Worm (Caenorhabditis elegans): Measurements from ENCODE around the gene swt-3.

swt-3 gene

ce11 chrIV:10777076-10777475, 3.4 kb downstream of the swt-3 start (continued):
- TF ChIP-seq sox-4 (tag; optimal IDR thresholded peaks at IDR 0.05) = no peak
- TF ChIP-seq irx-1 (tag; optimal IDR thresholded peaks at IDR 0.05) = no peak
- TF ChIP-seq lin-15B (tag; optimal IDR thresholded peaks at IDR 0.05) = no peak
- TF ChIP-seq nhr-28 (tag; optimal IDR thresholded peaks at IDR 0.05) = no peak
- no peak for TF ChIP-seq dpl-1 (GFP tag; optimal IDR thresholded peaks at IDR 0.05)
- no peak for TF ChIP-seq unc-62 (GFP tag; optimal IDR thresholded peaks at IDR 0.05)
- TF ChIP-seq mdl-1 (tag; optimal IDR thresholded peaks at IDR 0.05) = peak in 1 of 2 experiments; percentile 57
- peak; percentile 25 for TF ChIP-seq snu-23 (GFP tag; optimal IDR thresholded peaks at IDR 0.05)
- peak; percentile 65 for TF ChIP-seq blmp-1 (tag; optimal IDR thresholded peaks at IDR 0.05)
- TF ChIP-seq efl-1 (optimal IDR thresholded peaks at IDR 0.05) = no peak
- no peak for TF ChIP-seq efl-1 (GFP tag; optimal IDR thresholded peaks at IDR 0.05 in 1 of 2)
- TF ChIP-seq nhr-11 (tag; optimal IDR thresholded peaks at IDR 0.05) = no peak
- TF ChIP-seq hpl-2 (GFP tag; optimal IDR thresholded peaks at IDR 0.05) = no peak
- peak; percentile 29 for TF ChIP-seq lin-14 (GFP tag; optimal IDR thresholded peaks at IDR 0.05)
- TF ChIP-seq fkh-10 (GFP tag; optimal IDR thresholded peaks at IDR 0.05) = no peak
- TF ChIP-seq zip-4 (GFP tag; optimal IDR thresholded peaks at IDR 0.05) = no peak
- TF ChIP-seq alr-1 (tag; optimal IDR thresholded peaks at IDR 0.05; ENCODE audit: borderline replicate concordance) = no peak
- TF ChIP-seq nhr-12 (tag; optimal IDR thresholded peaks at IDR 0.05) = no peak

ce11 chrIV:10773811-10774210, 6.7 kb downstream of the swt-3 start, which contains the start of gene inpp-1:
Gene inpp-1 (minus strand): TSS chrIV:10773911.
- TF ChIP-seq skn-1 (tag; optimal IDR thresholded peaks at IDR 0.05) (no peak), dsc-1 (tag; optimal IDR thresholded peaks at IDR 0.05) (peak; percentile 25)

- no peak for TF ChIP-seq hpl-2 (GFP tag; optimal IDR thresholded peaks at IDR 0.05)
- no peak for TF ChIP-seq fkh-4 (tag; optimal IDR thresholded peaks at IDR 0.05; ENCODE audit: borderline replicate concordance)
- no peak for TF ChIP-seq unc-86 (tag; optimal IDR thresholded peaks at IDR 0.05)
- no peak for TF ChIP-seq aly-2 (tag; optimal IDR thresholded peaks at IDR 0.05)
- TF ChIP-seq unc-30 (tag; optimal IDR thresholded peaks at IDR 0.05) = no peak
- TF ChIP-seq snu-23 (GFP tag; optimal IDR thresholded peaks at IDR 0.05) = no peak
- TF ChIP-seq blmp-1 (tag; optimal IDR thresholded peaks at IDR 0.05) = no peak
- no peak for TF ChIP-seq sup-37 (GFP tag; optimal IDR thresholded peaks at IDR 0.05)
- TF ChIP-seq fkh-8 (tag; optimal IDR thresholded peaks at IDR 0.05) = no peak
- no peak for TF ChIP-seq nhr-20 (tag; optimal IDR thresholded peaks at IDR 0.05)
- no peak for TF ChIP-seq grh-1 (GFP tag; IDR thresholded peaks at IDR 0.05)
- TF ChIP-seq fos-1 (tag; optimal IDR thresholded peaks at IDR 0.05) = no peak
- no peak for TF ChIP-seq lin-14 (GFP tag; optimal IDR thresholded peaks at IDR 0.05)
- TF ChIP-seq tbx-2 (tag; optimal IDR thresholded peaks at IDR 0.05) = no peak
- no peak for TF ChIP-seq ceh-8 (GFP tag; optimal IDR thresholded peaks at IDR 0.05)
- no peak for TF ChIP-seq irx-1 (tag; optimal IDR thresholded peaks at IDR 0.05)
- no peak for TF ChIP-seq nhr-71 (tag; optimal IDR thresholded peaks at IDR 0.05)
Measured at ce11 chrIV:10771296-10771695, 9.2 kb downstream of the swt-3 start.

ce11 chrIV:10769353-10769752, 11.1 kb downstream of the swt-3 start, which contains the start of gene T25B9.9:
Gene T25B9.9 (plus strand): TSS chrIV:10769653.
- TF ChIP-seq skn-1 (tag; optimal IDR thresholded peaks at IDR 0.05) (no peak), ztf-4 (tag; optimal IDR thresholded peaks at IDR 0.05) (no peak), fkh-8 (tag; optimal IDR thresholded peaks at IDR 0.05) (no peak), rnt-1 (tag; optimal IDR thresholded peaks at IDR 0.05) (no peak), fkh-10 (GFP tag; optimal IDR thresholded peaks at IDR 0.05) (no peak), C04F5.9 (tag; optimal IDR thresholded peaks at IDR 0.05) (no peak), sup-37 (GFP tag; optimal IDR thresholded peaks at IDR 0.05) (no peak), unc-86 (tag; optimal IDR thresholded peaks at IDR 0.05) (no peak), dpl-1 (GFP tag; optimal IDR thresholded peaks at IDR 0.05) (no peak)

- TF ChIP-seq nhr-71 (tag; optimal IDR thresholded peaks at IDR 0.05) = no peak
- peak in 1 of 2 experiments; percentile 42 for TF ChIP-seq efl-1 (optimal IDR thresholded peaks at IDR 0.05)
- peak; percentile 61 to 93 for TF ChIP-seq efl-1 (GFP tag; optimal IDR thresholded peaks at IDR 0.05 in 1 of 2)
- TF ChIP-seq nhr-90 (tag; optimal IDR thresholded peaks at IDR 0.05; ENCODE audit: poor library complexity) = no peak
- TF ChIP-seq lin-14 (GFP tag; optimal IDR thresholded peaks at IDR 0.05) = peak; percentile 19
- peak; percentile 1 to 44 for TF ChIP-seq lin-35 (GFP tag; optimal IDR thresholded peaks at IDR 0.05)
- TF ChIP-seq rnt-1 (tag; optimal IDR thresholded peaks at IDR 0.05) = peak; percentile 23
- peak in 2 of 3 experiments; percentile 40 to 58 for TF ChIP-seq dpl-1 (GFP tag; optimal IDR thresholded peaks at IDR 0.05)
- peak in 1 of 2 experiments; percentile 18 for TF ChIP-seq lsy-2 (tag; optimal IDR thresholded peaks at IDR 0.05)
Measured at ce11 chrIV:10768146-10768636, 12.3 kb downstream of the swt-3 start, which contains the start of gene T25B9.8. Gene T25B9.8 (minus strand): TSS chrIV:10768196.
